Worm (Caenorhabditis elegans) whole organism, L1 larva: ENCODE measurements around the gene glna-2.

Experiments used
- alr-1 ChIP-seq: fragments of 200-800 bp; sonication (Bioruptor generic); optimal IDR thresholded peaks from 2 replicates; lab custom pipeline; 2018; ENCODE audit warnings: borderline replicate concordance, mild to moderate bottlenecking, missing genetic modification characterization, missing compliant biosample characterization
- aly-2 ChIP-seq: fragments of 150-350 bp; optimal IDR thresholded peaks from 2 replicates; lab custom pipeline; 2014; ENCODE audit warnings: missing biosample characterization, missing genetic modification characterization
- ama-1 ChIP-seq: fragments of 150-350 bp; optimal IDR thresholded peaks from 2 replicates; lab custom pipeline; 2014
- blmp-1 ChIP-seq: fragments of 150-350 bp; optimal IDR thresholded peaks from 2 replicates; lab custom pipeline; 2014; ENCODE audit warnings: missing biosample characterization, missing genetic modification characterization
- ceh-63 ChIP-seq: fragments of 200-800 bp; sonication (Bioruptor generic); optimal IDR thresholded peaks from 2 replicates; lab custom pipeline; 2018; ENCODE audit warnings: mild to moderate bottlenecking, missing genetic modification characterization, missing compliant biosample characterization
- ces-1 ChIP-seq: fragments of 150-350 bp; optimal IDR thresholded peaks from 2 replicates; lab custom pipeline; 2014; ENCODE audit warnings: missing biosample characterization, missing genetic modification reagents, missing genetic modification characterization
- dpl-1 ChIP-seq, 3 experiments: fragments of 150-350 bp in 2 of 3; sonication (generic microtip) in 1 of 3; optimal IDR thresholded peaks; 2 replicates each; lab custom pipeline; 2014 to 2017; ENCODE audit warnings: missing biosample characterization in 3 of 3, missing genetic modification characterization in 3 of 3, missing genetic modification reagents in 3 of 3
- dsc-1 ChIP-seq: sonication (generic microtip); optimal IDR thresholded peaks from 2 replicates; lab custom pipeline; 2016; ENCODE audit warnings: mild to moderate bottlenecking, missing genetic modification characterization, missing compliant biosample characterization
- efl-1 ChIP-seq, 4 experiments: fragments of 150-350 bp; optimal IDR thresholded peaks in 3 of 4; peaks in 1 of 4; 1 replicate in 1 of 4; 2 replicates in 3 of 4; lab custom pipeline; 2014; ENCODE audit warnings: missing biosample characterization in 2 of 4, missing genetic modification characterization in 2 of 4, missing genetic modification reagents in 2 of 4
- egl-27 ChIP-seq, 2 experiments: fragments of 150-350 bp in 1 of 2; sonication (generic microtip); optimal IDR thresholded peaks; 3 replicates each; lab custom pipeline; 2017 to 2018; ENCODE audit warnings: missing biosample characterization in 2 of 2, missing genetic modification characterization in 2 of 2, missing genetic modification reagents in 2 of 2
- elt-2 ChIP-seq: sonication (generic microtip); optimal IDR thresholded peaks from 2 replicates; lab custom pipeline; 2016; ENCODE audit warnings: missing genetic modification characterization, mild to moderate bottlenecking, inconsistent platforms, missing compliant biosample characterization, missing genetic modification reagents
- fos-1 ChIP-seq: fragments of 150-350 bp; optimal IDR thresholded peaks from 2 replicates; lab custom pipeline; 2014; ENCODE audit warnings: missing biosample characterization, missing genetic modification characterization
- grh-1 ChIP-seq: fragments of 200-800 bp; sonication (Bioruptor generic); IDR thresholded peaks from 2 replicates; pipeline ENCODE4 v1.3.6; 2022; ENCODE audit warnings: missing genetic modification reagents, missing genetic modification characterization, missing compliant biosample characterization
- hlh-4 ChIP-seq: sonication (generic microtip); optimal IDR thresholded peaks from 2 replicates; lab custom pipeline; 2016; ENCODE audit warnings: mild to moderate bottlenecking, missing genetic modification characterization, missing compliant biosample characterization
- hpl-2 ChIP-seq: fragments of 150-350 bp; optimal IDR thresholded peaks from 2 replicates; lab custom pipeline; 2014; ENCODE audit warnings: missing biosample characterization, missing genetic modification reagents, missing genetic modification characterization
- isw-1 ChIP-seq: fragments of 200-800 bp; sonication (Bioruptor generic); IDR thresholded peaks from 2 replicates; pipeline ENCODE4 v1.3.6; 2022; ENCODE audit warnings: missing genetic modification characterization, missing compliant biosample characterization
- lin-13 ChIP-seq: fragments of 150-350 bp; optimal IDR thresholded peaks from 2 replicates; lab custom pipeline; 2014; ENCODE audit warnings: missing biosample characterization, missing genetic modification reagents, missing genetic modification characterization
- lin-35 ChIP-seq, 2 experiments: fragments of 150-350 bp; optimal IDR thresholded peaks; 2 replicates each; lab custom pipeline; 2014; ENCODE audit warnings: missing biosample characterization in 2 of 2, missing genetic modification characterization in 2 of 2, missing genetic modification reagents in 2 of 2
- lin-39 ChIP-seq: fragments of 150-350 bp; optimal IDR thresholded peaks from 2 replicates; lab custom pipeline; 2014; ENCODE audit warnings: missing biosample characterization, missing genetic modification reagents, missing genetic modification characterization
- lir-3 ChIP-seq: sonication (generic microtip); optimal IDR thresholded peaks from 2 replicates; lab custom pipeline; 2016; ENCODE audit warnings: mild to moderate bottlenecking, missing genetic modification characterization, moderate library complexity, missing compliant biosample characterization; ENCODE audit not compliant: poor library complexity
- lsy-2 ChIP-seq, 2 experiments: fragments of 150-350 bp; optimal IDR thresholded peaks; 2 replicates each; lab custom pipeline; 2014; ENCODE audit warnings: missing biosample characterization in 2 of 2, missing genetic modification characterization in 2 of 2
- mab-9 ChIP-seq: fragments of 200-800 bp; sonication (Bioruptor generic); IDR thresholded peaks from 2 replicates; pipeline ENCODE4 v1.3.6; 2022; ENCODE audit warnings: missing genetic modification reagents, missing genetic modification characterization, missing compliant biosample characterization
- mdl-1 ChIP-seq, 2 experiments: fragments of 150-350 bp; optimal IDR thresholded peaks; 2 replicates each; lab custom pipeline; 2014 to 2017; ENCODE audit warnings: missing biosample characterization in 2 of 2, missing genetic modification characterization in 2 of 2, inconsistent platforms in 1 of 2
- mef-2 ChIP-seq: fragments of 150-350 bp; optimal IDR thresholded peaks from 2 replicates; lab custom pipeline; 2014; ENCODE audit warnings: missing biosample characterization, missing genetic modification characterization
- mep-1 ChIP-seq: fragments of 150-350 bp; optimal IDR thresholded peaks from 2 replicates; lab custom pipeline; 2014; ENCODE audit warnings: missing biosample characterization, missing genetic modification characterization
- nhr-20 ChIP-seq: sonication (generic microtip); optimal IDR thresholded peaks from 2 replicates; lab custom pipeline; 2016; ENCODE audit warnings: mild to moderate bottlenecking, missing genetic modification characterization, missing compliant biosample characterization
- nhr-237 ChIP-seq: fragments of 150-350 bp; optimal IDR thresholded peaks from 2 replicates; lab custom pipeline; 2014; ENCODE audit warnings: missing biosample characterization, missing genetic modification characterization
- nhr-28 ChIP-seq: fragments of 150-350 bp; optimal IDR thresholded peaks from 2 replicates; lab custom pipeline; 2014; ENCODE audit warnings: missing biosample characterization, missing genetic modification characterization
- nhr-71 ChIP-seq: sonication (generic microtip); optimal IDR thresholded peaks from 2 replicates; lab custom pipeline; 2016; ENCODE audit warnings: mild to moderate bottlenecking, missing genetic modification characterization, moderate library complexity, missing compliant biosample characterization
- nhr-76 ChIP-seq: sonication (generic microtip); optimal IDR thresholded peaks from 2 replicates; lab custom pipeline; 2017; ENCODE audit warnings: missing biosample characterization, missing genetic modification characterization
- pax-3 ChIP-seq: fragments of 200-800 bp; sonication (Bioruptor generic); optimal IDR thresholded peaks from 2 replicates; lab custom pipeline; 2018; ENCODE audit warnings: mild to moderate bottlenecking, missing genetic modification characterization, moderate library complexity, missing compliant biosample characterization
- skn-1 ChIP-seq: fragments of 150-350 bp; optimal IDR thresholded peaks from 2 replicates; lab custom pipeline; 2014; ENCODE audit warnings: missing biosample characterization, missing genetic modification characterization
- sptf-1 ChIP-seq: fragments of 150-350 bp; optimal IDR thresholded peaks from 2 replicates; lab custom pipeline; 2014; ENCODE audit warnings: missing biosample characterization, missing genetic modification characterization
- sup-37 ChIP-seq: fragments of 200-800 bp; sonication (Bioruptor generic); optimal IDR thresholded peaks from 2 replicates; lab custom pipeline; 2018; ENCODE audit warnings: mild to moderate bottlenecking, missing genetic modification characterization, missing compliant biosample characterization
- swsn-7 ChIP-seq: sonication (generic microtip); optimal IDR thresholded peaks from 2 replicates; lab custom pipeline; 2016; ENCODE audit warnings: missing genetic modification characterization, missing compliant biosample characterization
- tbx-2 ChIP-seq: sonication (generic microtip); optimal IDR thresholded peaks from 2 replicates; lab custom pipeline; 2016; ENCODE audit warnings: missing genetic modification characterization, missing compliant biosample characterization
- tlp-1 ChIP-seq: fragments of 150-350 bp; optimal IDR thresholded peaks from 2 replicates; lab custom pipeline; 2014; ENCODE audit warnings: missing biosample characterization, missing genetic modification characterization
- zag-1 ChIP-seq: fragments of 150-350 bp; optimal IDR thresholded peaks from 2 replicates; lab custom pipeline; 2014; ENCODE audit warnings: missing biosample characterization, missing genetic modification characterization
- zip-4 ChIP-seq: fragments of 200-800 bp; sonication (Bioruptor generic); optimal IDR thresholded peaks from 2 replicates; lab custom pipeline; 2018; ENCODE audit warnings: mild to moderate bottlenecking, missing genetic modification characterization, moderate library complexity, missing compliant biosample characterization
- ztf-4 ChIP-seq: fragments of 150-350 bp; optimal IDR thresholded peaks from 2 replicates; lab custom pipeline; 2014; ENCODE audit warnings: missing biosample characterization, missing genetic modification characterization

glna-2 gene

DNA sequence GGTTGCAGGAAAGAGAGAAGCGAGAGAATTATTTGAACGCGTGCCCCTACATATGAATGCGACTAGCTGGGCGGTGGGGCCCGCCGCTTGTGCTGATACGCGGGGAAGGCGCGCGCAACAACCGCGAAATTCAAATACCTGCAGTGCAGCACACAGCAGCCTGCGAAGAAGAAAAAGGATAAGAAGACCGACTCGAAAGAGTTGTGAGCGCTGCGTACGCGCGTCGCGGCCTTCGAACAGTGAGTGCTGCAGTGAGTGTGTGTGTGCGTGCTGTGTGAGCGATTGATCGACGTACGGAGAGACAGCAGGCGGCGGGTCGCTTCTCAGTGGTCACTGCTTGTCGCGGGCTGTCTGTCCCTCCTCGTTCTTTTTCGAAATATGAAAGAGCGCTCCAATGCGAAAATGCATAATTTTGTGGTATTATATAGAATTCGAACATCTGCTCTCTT, 19.8 kb downstream of the glna-2 start (continued):
- TF ChIP-seq mdl-1 (tag; optimal IDR thresholded peaks at IDR 0.05; lab: Kevin White, UChicago): peak in 1 of 2 experiments; percentile 72
- peak; percentile 46 for TF ChIP-seq mef-2 (tag; lab: Kevin White, UChicago)
- peak; percentile 72 for TF ChIP-seq pax-3
- TF ChIP-seq nhr-237 (tag; lab: Kevin White, UChicago): no peak
- no peak for TF ChIP-seq grh-1 (GFP tag; lab: Robert Waterston, UW)
- TF ChIP-seq sup-37 (GFP tag; lab: Kevin White, UChicago): no peak
- TF ChIP-seq aly-2 (tag; lab: Kevin White, UChicago): no peak
- TF ChIP-seq ama-1 (lab: Kevin White, UChicago): no peak
- TF ChIP-seq hlh-4: no peak
- no peak for TF ChIP-seq sptf-1 (tag; lab: Kevin White, UChicago)
- TF ChIP-seq ceh-63: no peak
- no peak for TF ChIP-seq lin-39 (tag; lab: Kevin White, UChicago)
- TF ChIP-seq blmp-1: peak; percentile 4
- peak; percentile 48; the same call in 1 of the 2 replicates for TF ChIP-seq mab-9 (GFP tag; lab: Robert Waterston, UW)
- peak; percentile 63 for TF ChIP-seq skn-1 (tag; lab: Kevin White, UChicago)
- no peak for TF ChIP-seq zip-4 (GFP tag; lab: Kevin White, UChicago)
- peak; percentile 61 for TF ChIP-seq dsc-1 (tag; lab: Kevin White, UChicago)
- TF ChIP-seq nhr-28 (tag; lab: Kevin White, UChicago): no peak
- peak; percentile 66 for TF ChIP-seq tbx-2 (tag; lab: Kevin White, UChicago)
- TF ChIP-seq isw-1 (GFP tag; lab: Robert Waterston, UW): peak; percentile 48
- TF ChIP-seq nhr-71 (tag; lab: Kevin White, UChicago): peak; percentile 79
- no peak for TF ChIP-seq tlp-1
- peak; percentile 65 to 73 for TF ChIP-seq lin-35 (GFP tag; optimal IDR thresholded peaks at IDR 0.05; lab: Kevin White, UChicago)
- TF ChIP-seq nhr-76: no peak
- peak; percentile 90 for TF ChIP-seq swsn-7 (tag; lab: Kevin White, UChicago)
- peak; percentile 99 for TF ChIP-seq lir-3 (tag; lab: Kevin White, UChicago)
- peak; percentile 26 for TF ChIP-seq fos-1 (tag; lab: Kevin White, UChicago)
- TF ChIP-seq lin-13 (GFP tag; lab: Kevin White, UChicago): peak; percentile 71
- TF ChIP-seq dpl-1 (GFP tag; optimal IDR thresholded peaks at IDR 0.05; lab: Kevin White, UChicago): peak; percentile 41 to 65 (median 41)
- TF ChIP-seq zag-1 (tag; lab: Kevin White, UChicago): no peak
- peak; percentile 16 for TF ChIP-seq mep-1 (tag; lab: Kevin White, UChicago)
- TF ChIP-seq alr-1 (tag; lab: Kevin White, UChicago): no peak

DNA sequence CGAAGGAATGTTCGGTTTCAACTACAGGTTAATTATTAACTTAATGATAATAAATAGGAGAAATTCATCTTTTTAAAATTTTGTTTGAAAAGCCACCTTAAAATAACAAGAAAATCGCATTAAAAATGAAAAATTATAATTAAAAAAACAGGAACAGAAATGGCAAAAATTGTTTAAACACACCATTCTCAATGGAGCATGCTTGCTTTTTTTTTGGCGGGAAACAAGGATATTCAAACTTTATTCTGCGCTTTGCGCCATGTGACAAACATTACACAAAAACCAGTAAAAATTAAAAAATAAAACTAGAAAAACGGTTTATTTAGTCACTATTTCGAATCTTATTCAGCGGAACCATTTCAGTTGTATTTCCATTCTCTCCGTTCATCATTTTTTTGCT, 20.3 kb downstream of the glna-2 start:
- no peak for TF ChIP-seq zip-4 (GFP tag; lab: Kevin White, UChicago)
- TF ChIP-seq nhr-20 (tag; lab: Kevin White, UChicago): no peak
- no peak for TF ChIP-seq lsy-2 (tag; optimal IDR thresholded peaks at IDR 0.05; lab: Kevin White, UChicago)
- TF ChIP-seq hpl-2 (GFP tag; lab: Kevin White, UChicago): no peak
- TF ChIP-seq dpl-1 (GFP tag; optimal IDR thresholded peaks at IDR 0.05; lab: Kevin White, UChicago): peak; percentile 28 to 50 (median 35)
- no peak for TF ChIP-seq ztf-4 (tag; lab: Kevin White, UChicago)
- peak; percentile 33 to 38 for TF ChIP-seq efl-1 (optimal IDR thresholded peaks at IDR 0.05; lab: Kevin White, UChicago)
- peak; percentile 59 to 95 for TF ChIP-seq efl-1 (GFP tag; optimal IDR thresholded peaks at IDR 0.05 in 1 of 2; lab: Kevin White, UChicago)
- no peak for TF ChIP-seq ces-1 (GFP tag; lab: Kevin White, UChicago)
- TF ChIP-seq aly-2 (tag; lab: Kevin White, UChicago): no peak

DNA sequence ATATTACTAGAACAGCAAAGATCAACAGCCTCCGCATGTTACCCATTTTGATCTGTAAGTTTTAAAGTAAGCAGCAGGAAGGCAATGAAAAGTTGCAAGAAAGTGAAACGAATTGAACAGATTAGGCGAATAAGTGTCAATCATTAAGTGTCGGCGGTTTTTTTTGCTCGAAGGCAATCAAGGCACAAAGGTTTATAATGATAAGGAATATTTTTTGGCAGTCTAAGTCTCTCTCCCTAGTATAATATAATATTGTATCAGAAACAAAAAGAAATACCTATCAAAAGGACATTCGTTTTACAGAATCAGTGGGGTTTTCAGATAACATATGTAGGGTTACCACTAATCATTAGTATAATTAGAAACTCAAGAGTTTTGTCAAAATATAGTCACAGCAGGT, 24.2 kb downstream of the glna-2 start, which contains the start of gene nrf-6:
TSS of gene nrf-6 (minus strand) at position 52 of the 400 bp plus-strand sequence.
- TF ChIP-seq ces-1 (GFP tag; lab: Kevin White, UChicago): no peak
- TF ChIP-seq elt-2 (tag; lab: Kevin White, UChicago): peak; percentile 53
- no peak for TF ChIP-seq nhr-20 (tag; lab: Kevin White, UChicago)
- no peak for TF ChIP-seq egl-27 (tag; optimal IDR thresholded peaks at IDR 0.05; lab: Kevin White, UChicago)
- TF ChIP-seq, all 84 proteins: peak for 1
